Fruit fly (Drosophila melanogaster) whole organism, embryonic: Measurements from ENCODE around the gene eIF4G2.

ENCODE experiments used
- CG16779 ChIP-seq: fragments of 200-800 bp; sonication (Bioruptor generic); IDR thresholded peaks from 2 replicates; pipeline ENCODE4 v1.3.6; 2022; ENCODE audit warnings: missing biosample characterization, missing genetic modification characterization
- CG8924 ChIP-seq: fragments of 200-800 bp; optimal IDR thresholded peaks from 3 replicates; lab custom pipeline; 2019; ENCODE audit warnings: missing biosample characterization, mild to moderate bottlenecking, missing genetic modification characterization, moderate library complexity
- CkIIα-i1 ChIP-seq: fragments of 200-800 bp; sonication (Bioruptor generic); IDR thresholded peaks from 2 replicates; pipeline ENCODE4 v1.3.6; 2022; ENCODE audit warnings: missing biosample characterization, missing genetic modification characterization
- Doc2 ChIP-seq: fragments of 200-800 bp; sonication (Bioruptor generic); IDR thresholded peaks from 2 replicates; pipeline ENCODE4 v1.3.6; 2022; ENCODE audit warnings: missing biosample characterization, missing genetic modification characterization
- MTF-1 ChIP-seq: fragments of 200-800 bp; sonication (Bioruptor generic); optimal IDR thresholded peaks from 2 replicates; lab custom pipeline; 2018; ENCODE audit warnings: missing biosample characterization, mild to moderate bottlenecking, missing genetic modification characterization, borderline replicate concordance
- Sox100B ChIP-seq: fragments of 200-800 bp; sonication (Bioruptor generic); optimal IDR thresholded peaks from 3 replicates; lab custom pipeline; 2018; ENCODE audit warnings: missing biosample characterization, mild to moderate bottlenecking, missing genetic modification characterization
- TFAM ChIP-seq: fragments of 200-800 bp; sonication (Bioruptor generic); optimal IDR thresholded peaks from 2 replicates; lab custom pipeline; 2017; ENCODE audit warnings: missing biosample characterization, missing genetic modification characterization, inconsistent platforms
- bigmax ChIP-seq: fragments of 200-800 bp; sonication (Bioruptor generic); optimal IDR thresholded peaks from 2 replicates; lab custom pipeline; 2018; ENCODE audit warnings: missing biosample characterization, mild to moderate bottlenecking, missing genetic modification characterization
- jumu ChIP-seq: fragments of 200-800 bp; sonication (Bioruptor generic); optimal IDR thresholded peaks from 3 replicates; lab custom pipeline; 2016; ENCODE audit warnings: missing biosample characterization, missing genetic modification characterization
- pita ChIP-seq: fragments of 200-800 bp; sonication (Bioruptor generic); optimal IDR thresholded peaks from 2 replicates; lab custom pipeline; 2017; ENCODE audit warnings: missing biosample characterization, mild to moderate bottlenecking, missing genetic modification characterization
- run ChIP-seq: fragments of 200-800 bp; sonication (Bioruptor generic); optimal IDR thresholded peaks from 3 replicates; lab custom pipeline; 2018; ENCODE audit warnings: missing biosample characterization, mild to moderate bottlenecking, missing genetic modification characterization
- trh ChIP-seq: fragments of 200-800 bp; sonication (Bioruptor generic); optimal IDR thresholded peaks from 2 replicates; lab custom pipeline; 2016; ENCODE audit warnings: missing biosample characterization, missing genetic modification characterization

- no peak for TF ChIP-seq jumu (GFP tag; lab: Kevin White, UChicago)
- TF ChIP-seq CkIIα-i1 (GFP tag; lab: Robert Waterston, UW): no peak
- no peak for TF ChIP-seq trh
- no peak for TF ChIP-seq CG16779
- TF ChIP-seq Doc2 (GFP tag; lab: Robert Waterston, UW): no peak
- TF ChIP-seq CG8924 (tag; lab: Kevin White, UChicago): no peak
- TF ChIP-seq run (tag; lab: Kevin White, UChicago): no peak
- TF ChIP-seq Sox100B (GFP tag; lab: Kevin White, UChicago): no peak
- no peak for TF ChIP-seq pita
- no peak for TF ChIP-seq TFAM (GFP tag; lab: Kevin White, UChicago)
- TF ChIP-seq bigmax (GFP tag; lab: Kevin White, UChicago): no peak
- no peak for TF ChIP-seq MTF-1 (GFP tag; lab: Kevin White, UChicago)
Measured at dm6 chr3R:23827093-23827492, 8.1 kb upstream of the eIF4G2 start.
